Worm (Caenorhabditis elegans) whole organism, young adult: Measurements from ENCODE around the gene ulp-4.

Source experiments
- B0019.2 ChIP-seq: fragments of 200-800 bp; sonication (Bioruptor generic); conservative IDR thresholded peaks from 2 replicates; pipeline ENCODE4 v1.3.6; 2022; ENCODE audit warnings: missing genetic modification reagents, missing genetic modification characterization, missing compliant biosample characterization
- B0035.1 ChIP-seq: sonication (generic microtip); optimal IDR thresholded peaks from 2 replicates; lab custom pipeline; 2016; ENCODE audit warnings: missing genetic modification characterization, mild to moderate bottlenecking, missing compliant biosample characterization, missing genotype, missing genetic modification reagents
- B0336.3 ChIP-seq: fragments of 200-800 bp; sonication (Bioruptor generic); IDR thresholded peaks from 2 replicates; pipeline ENCODE4 v1.3.6; 2022; ENCODE audit warnings: missing genetic modification characterization, missing compliant biosample characterization
- C06A6.2 ChIP-seq: fragments of 200-800 bp; sonication (Bioruptor generic); conservative IDR thresholded peaks from 2 replicates; pipeline ENCODE4 v1.3.6; 2022; ENCODE audit warnings: missing genetic modification characterization, missing compliant biosample characterization
- F39B2.1 ChIP-seq: fragments of 200-800 bp; sonication (Bioruptor generic); IDR thresholded peaks from 2 replicates; pipeline ENCODE4 v1.3.6; 2022; ENCODE audit warnings: missing genetic modification reagents, missing genetic modification characterization, missing compliant biosample characterization
- F49E8.2 ChIP-seq: sonication (generic microtip); optimal IDR thresholded peaks from 3 replicates; lab custom pipeline; 2017; ENCODE audit warnings: missing genetic modification characterization, mild to moderate bottlenecking, missing compliant biosample characterization, antibody characterized with exemption, moderate library complexity; ENCODE audit not compliant: insufficient read depth
- F57A8.1 ChIP-seq: fragments of 200-800 bp; sonication (Bioruptor generic); optimal IDR thresholded peaks from 2 replicates; lab custom pipeline; 2018; ENCODE audit warnings: mild to moderate bottlenecking, missing genetic modification characterization, moderate library complexity, missing compliant biosample characterization
- T07F8.4 ChIP-seq: sonication (generic microtip); optimal IDR thresholded peaks from 2 replicates; lab custom pipeline; 2016; ENCODE audit warnings: mild to moderate bottlenecking, missing genetic modification characterization, moderate library complexity, missing compliant biosample characterization
- Y53F4B.3 ChIP-seq: fragments of 200-800 bp; sonication (Bioruptor generic); IDR thresholded peaks from 2 replicates; pipeline ENCODE4 v1.3.6; 2022; ENCODE audit warnings: missing genetic modification reagents, missing genetic modification characterization, missing compliant biosample characterization
- Y67H2A.10 ChIP-seq: fragments of 200-800 bp; sonication (Bioruptor generic); conservative IDR thresholded peaks from 2 replicates; pipeline ENCODE4 v1.3.6; 2022; ENCODE audit warnings: missing genetic modification reagents, missing genetic modification characterization, missing compliant biosample characterization
- Y95B8A.8 ChIP-seq: fragments of 200-800 bp; sonication (Bioruptor generic); IDR thresholded peaks from 2 replicates; pipeline ENCODE4 v1.3.6; 2022; ENCODE audit warnings: missing genetic modification reagents, missing genetic modification characterization, missing compliant biosample characterization
- ZK185.1 ChIP-seq: sonication (generic microtip); optimal IDR thresholded peaks from 2 replicates; lab custom pipeline; 2016; ENCODE audit warnings: mild to moderate bottlenecking, missing genetic modification characterization, missing compliant biosample characterization; ENCODE audit not compliant: poor library complexity, severe bottlenecking
- akir-1 ChIP-seq: fragments of 200-800 bp; sonication (Bioruptor generic); optimal IDR thresholded peaks from 2 replicates; lab custom pipeline; 2018; ENCODE audit warnings: mild to moderate bottlenecking, missing genetic modification characterization, moderate library complexity, missing compliant biosample characterization
- aptf-3 ChIP-seq: fragments of 200-800 bp; sonication (Bioruptor generic); IDR thresholded peaks from 2 replicates; pipeline ENCODE4 v1.3.6; 2022; ENCODE audit warnings: missing genetic modification characterization, missing compliant biosample characterization
- atf-7 ChIP-seq: sonication (generic microtip); optimal IDR thresholded peaks from 2 replicates; lab custom pipeline; 2017; ENCODE audit warnings: mild to moderate bottlenecking, missing genetic modification characterization, missing compliant biosample characterization
- attf-6 ChIP-seq: fragments of 200-800 bp; sonication (Bioruptor generic); IDR thresholded peaks from 2 replicates; pipeline ENCODE4 v1.3.6; 2022; ENCODE audit warnings: missing genetic modification reagents, missing genetic modification characterization, missing compliant biosample characterization
- ccch-3 ChIP-seq: fragments of 200-800 bp; sonication (Bioruptor generic); optimal IDR thresholded peaks from 2 replicates; lab custom pipeline; 2018; ENCODE audit warnings: mild to moderate bottlenecking, missing genetic modification characterization, missing compliant biosample characterization
- ceh-27 ChIP-seq: fragments of 200-800 bp; sonication (Bioruptor generic); optimal IDR thresholded peaks from 2 replicates; lab custom pipeline; 2018; ENCODE audit warnings: mild to moderate bottlenecking, missing genetic modification characterization, moderate library complexity, missing compliant biosample characterization
- ceh-58 ChIP-seq: fragments of 200-800 bp; sonication (Bioruptor generic); IDR thresholded peaks from 2 replicates; pipeline ENCODE4 v1.3.6; 2022; ENCODE audit warnings: missing genetic modification characterization, missing compliant biosample characterization
- die-1 ChIP-seq: sonication (generic microtip); optimal IDR thresholded peaks from 2 replicates; lab custom pipeline; 2016; ENCODE audit warnings: missing genotype, mild to moderate bottlenecking, missing genetic modification characterization, missing compliant biosample characterization
- dox-1 ChIP-seq: fragments of 200-800 bp; sonication (Bioruptor generic); IDR thresholded peaks from 2 replicates; pipeline ENCODE4 v1.3.6; 2022; ENCODE audit warnings: missing genetic modification reagents, missing genetic modification characterization, missing compliant biosample characterization
- dpff-1 ChIP-seq: sonication (generic microtip); optimal IDR thresholded peaks from 2 replicates; lab custom pipeline; 2017; ENCODE audit warnings: mild to moderate bottlenecking, missing genetic modification characterization, missing compliant biosample characterization
- egl-18 ChIP-seq: fragments of 200-800 bp; sonication (Bioruptor generic); IDR thresholded peaks from 2 replicates; pipeline ENCODE4 v1.3.6; 2022; ENCODE audit warnings: missing genetic modification reagents, missing genetic modification characterization, missing compliant biosample characterization
- egl-44 ChIP-seq: fragments of 200-800 bp; sonication (Bioruptor generic); IDR thresholded peaks from 2 replicates; pipeline ENCODE4 v1.3.6; 2022; ENCODE audit warnings: missing genetic modification reagents, missing genetic modification characterization, missing compliant biosample characterization
- egrh-3 ChIP-seq: fragments of 200-800 bp; sonication (Bioruptor generic); IDR thresholded peaks from 2 replicates; pipeline ENCODE4 v1.3.6; 2022; ENCODE audit warnings: missing genetic modification reagents, missing genetic modification characterization, missing compliant biosample characterization
- ekl-4 ChIP-seq: fragments of 200-800 bp; sonication (Bioruptor generic); IDR thresholded peaks from 2 replicates; pipeline ENCODE4 v1.3.6; 2022; ENCODE audit warnings: missing genetic modification reagents, missing genetic modification characterization, missing compliant biosample characterization
- him-1 ChIP-seq: sonication (generic microtip); optimal IDR thresholded peaks from 2 replicates; lab custom pipeline; 2016; ENCODE audit warnings: missing genotype, missing genetic modification reagents, missing genetic modification characterization, missing compliant biosample characterization
- hmg-20 ChIP-seq: fragments of 200-800 bp; sonication (Bioruptor generic); IDR thresholded peaks from 2 replicates; pipeline ENCODE4 v1.3.6; 2022; ENCODE audit warnings: missing genetic modification reagents, missing genetic modification characterization, missing compliant biosample characterization
- lsl-1 ChIP-seq: fragments of 200-800 bp; sonication (Bioruptor generic); optimal IDR thresholded peaks from 2 replicates; lab custom pipeline; 2018; ENCODE audit warnings: mild to moderate bottlenecking, missing genetic modification characterization, moderate library complexity, missing compliant biosample characterization
- madf-10 ChIP-seq: sonication (generic microtip); optimal IDR thresholded peaks from 2 replicates; lab custom pipeline; 2016; ENCODE audit warnings: mild to moderate bottlenecking, missing genetic modification characterization, missing compliant biosample characterization
- mes-4 ChIP-seq: sonication (generic microtip); optimal IDR thresholded peaks from 2 replicates; lab custom pipeline; 2016; ENCODE audit warnings: missing genotype, missing genetic modification characterization, missing compliant biosample characterization
- rec-8 ChIP-seq, 2 experiments: sonication (generic microtip); optimal IDR thresholded peaks; 2 replicates each; lab custom pipeline; 2016; ENCODE audit warnings: mild to moderate bottlenecking in 2 of 2, missing genetic modification characterization in 2 of 2, missing genetic modification reagents in 2 of 2, missing genotype in 2 of 2, missing biosample characterization in 1 of 2, missing compliant biosample characterization in 1 of 2, moderate library complexity in 1 of 2
- sdz-38 ChIP-seq: sonication (generic microtip); optimal IDR thresholded peaks from 2 replicates; lab custom pipeline; 2016; ENCODE audit warnings: missing genotype, missing genetic modification characterization, missing compliant biosample characterization
- snpc-4 ChIP-seq, 5 experiments: fragments of 150-350 bp in 1 of 5; sonication (generic microtip) in 4 of 5; optimal IDR thresholded peaks; 2 replicates each; lab custom pipeline; 2014 to 2018; ENCODE audit warnings: missing genetic modification characterization in 5 of 5, missing biosample characterization in 3 of 5, antibody characterized with exemption in 2 of 5, mild to moderate bottlenecking in 2 of 5, missing compliant biosample characterization in 2 of 5, missing genotype in 2 of 5, moderate library complexity in 2 of 5, missing genetic modification reagents in 1 of 5
- tbp1 ChIP-seq: fragments of 200-800 bp; sonication (Bioruptor generic); optimal IDR thresholded peaks from 2 replicates; lab custom pipeline; 2018; ENCODE audit warnings: mild to moderate bottlenecking, missing genetic modification characterization, missing compliant biosample characterization
- unc-62 ChIP-seq: fragments of 150-350 bp; optimal IDR thresholded peaks from 2 replicates; lab custom pipeline; 2014; ENCODE audit warnings: missing biosample characterization, missing genetic modification reagents, missing genetic modification characterization
- xnd-1 ChIP-seq: sonication (generic microtip); optimal IDR thresholded peaks from 2 replicates; lab custom pipeline; 2016; ENCODE audit warnings: missing genotype, missing genetic modification reagents, missing genetic modification characterization, missing compliant biosample characterization
- ztf-18 ChIP-seq: sonication (generic microtip); optimal IDR thresholded peaks from 2 replicates; lab custom pipeline; 2016; ENCODE audit warnings: missing genotype, mild to moderate bottlenecking, missing genetic modification characterization, missing compliant biosample characterization
- ztf-26 ChIP-seq: sonication (generic microtip); optimal IDR thresholded peaks from 2 replicates; lab custom pipeline; 2017; ENCODE audit warnings: missing genetic modification characterization, missing compliant biosample characterization
- ztf-6 ChIP-seq: fragments of 200-800 bp; sonication (Bioruptor generic); IDR thresholded peaks from 2 replicates; pipeline ENCODE4 v1.3.6; 2022; ENCODE audit warnings: missing genetic modification reagents, missing genetic modification characterization, missing compliant biosample characterization

The ulp-4 gene

ce11 chrII:8106921-8107695 is 22.7 kb upstream of the ulp-4 start, which contains the start of the genes chst-1 and C41C4.9 (continued):
- no peak for TF ChIP-seq dox-1
- TF ChIP-seq hmg-20 (GFP tag; lab: Robert Waterston, UW) = peak; percentile 75
- TF ChIP-seq xnd-1 (tag; lab: Kevin White, UChicago) = no peak
- no peak; the same call in 1 of the 2 replicates for TF ChIP-seq B0336.3
- TF ChIP-seq ZK185.1 (tag; lab: Kevin White, UChicago) = peak; percentile 80
- peak; percentile 58; the same call in 1 of the 2 replicates for TF ChIP-seq F39B2.1
- peak; percentile 87 for TF ChIP-seq ztf-18 (tag; lab: Kevin White, UChicago)
- peak; percentile 93 for TF ChIP-seq F57A8.1 (GFP tag; lab: Kevin White, UChicago)
- peak; percentile 41 for TF ChIP-seq F49E8.2 (tag; lab: Kevin White, UChicago)
- peak; percentile 91 for TF ChIP-seq atf-7 (tag; lab: Kevin White, UChicago)
- no peak for TF ChIP-seq unc-62 (GFP tag; lab: Kevin White, UChicago)
- TF ChIP-seq C06A6.2 = peak; percentile 53; the same call in 1 of the 2 replicates
- peak; percentile 88 for TF ChIP-seq ztf-26 (tag; lab: Kevin White, UChicago)

ce11 chrII:8112063-8112462 is 17.7 kb upstream of the ulp-4 start, which contains the start of gene lron-4:
Gene lron-4, minus strand, starts transcription at chrII:8112163.
- TF ChIP-seq attf-6 (no peak), egl-18 (GFP tag; lab: Robert Waterston, UW) (no peak), dpff-1 (no peak), ccch-3 (GFP tag; lab: Kevin White, UChicago) (no peak), B0035.1 (tag; lab: Kevin White, UChicago) (no peak), mes-4 (no peak), Y95B8A.8 (GFP tag; lab: Robert Waterston, UW) (no peak), ztf-6 (no peak), T07F8.4 (tag; lab: Kevin White, UChicago) (no peak), ekl-4 (GFP tag; lab: Robert Waterston, UW) (no peak), rec-8 (tag; optimal IDR thresholded peaks at IDR 0.05; lab: Kevin White, UChicago) (no peak), xnd-1 (tag; lab: Kevin White, UChicago) (no peak), F39B2.1 (no peak), egrh-3 (GFP tag; lab: Robert Waterston, UW) (no peak)
- TF ChIP-seq, all 124 proteins: peak for 0

- TF ChIP-seq die-1 (tag; lab: Kevin White, UChicago) (no peak), Y67H2A.10 (GFP tag; lab: Robert Waterston, UW) (no peak), ceh-27 (GFP tag; lab: Kevin White, UChicago) (no peak), aptf-3 (GFP tag; lab: Robert Waterston, UW) (no peak), sdz-38 (tag; lab: Kevin White, UChicago) (no peak), Y53F4B.3 (GFP tag; lab: Robert Waterston, UW) (no peak), snpc-4 (GFP tag; optimal IDR thresholded peaks at IDR 0.05; lab: Kevin White, UChicago) (no peak), snpc-4 (tag; optimal IDR thresholded peaks at IDR 0.05; lab: Kevin White, UChicago) (no peak), xnd-1 (tag; lab: Kevin White, UChicago) (no peak), ceh-58 (GFP tag; lab: Robert Waterston, UW) (no peak), egl-44 (GFP tag; lab: Robert Waterston, UW) (no peak), ztf-26 (tag; lab: Kevin White, UChicago) (no peak), akir-1 (GFP tag; lab: Kevin White, UChicago) (no peak), madf-10 (tag; lab: Kevin White, UChicago) (no peak), tbp1 (no peak), lsl-1 (GFP tag; lab: Kevin White, UChicago) (no peak), him-1 (tag; lab: Kevin White, UChicago) (no peak), ZK185.1 (tag; lab: Kevin White, UChicago) (no peak), B0019.2 (no peak)
- TF ChIP-seq, all 124 proteins: peak for 0
Measured at ce11 chrII:8116159-8116558, 13.6 kb upstream of the ulp-4 start, which contains the start of gene unc-105. Gene unc-105, plus strand, starts transcription at chrII:8116459.
